Fruit fly (Drosophila melanogaster) whole organism, prepupa: ENCODE data around the gene CG43965.

ENCODE experiments used
- Blimp-1 ChIP-seq: fragments of 200-800 bp; sonication (Bioruptor generic); optimal IDR thresholded peaks from 3 replicates; lab custom pipeline; 2017; ENCODE audit warnings: missing biosample characterization, missing genetic modification characterization, mild to moderate bottlenecking, moderate library complexity, missing genetic modification reagents
- CG11294 ChIP-seq: fragments of 200-800 bp; sonication (Bioruptor generic); IDR thresholded peaks from 2 replicates; pipeline ENCODE4 v1.3.6; 2022; ENCODE audit warnings: missing biosample characterization, missing genetic modification characterization
- CG11902 ChIP-seq: fragments of 200-800 bp; sonication (Bioruptor generic); optimal IDR thresholded peaks from 3 replicates; lab custom pipeline; 2016; ENCODE audit warnings: missing biosample characterization, missing genetic modification characterization
- CG15336 ChIP-seq: fragments of 200-800 bp; sonication (Bioruptor generic); IDR thresholded peaks from 2 replicates; pipeline ENCODE4 v1.3.6; 2022; ENCODE audit warnings: missing biosample characterization, missing genetic modification characterization
- CG1621 ChIP-seq: fragments of 200-800 bp; sonication (Bioruptor generic); optimal IDR thresholded peaks from 3 replicates; lab custom pipeline; 2018; ENCODE audit warnings: missing biosample characterization, mild to moderate bottlenecking, missing genetic modification characterization
- CG3032 ChIP-seq: fragments of 200-800 bp; optimal IDR thresholded peaks from 2 replicates; lab custom pipeline; 2019; ENCODE audit warnings: missing biosample characterization, mild to moderate bottlenecking, missing genetic modification characterization, moderate library complexity
- CG31627 ChIP-seq: fragments of 200-800 bp; sonication (Bioruptor generic); optimal IDR thresholded peaks from 3 replicates; lab custom pipeline; 2016; ENCODE audit warnings: missing biosample characterization, missing genetic modification characterization
- CG34406 ChIP-seq: fragments of 200-800 bp; sonication (Bioruptor generic); optimal IDR thresholded peaks from 3 replicates; lab custom pipeline; 2016; ENCODE audit warnings: missing biosample characterization, missing genetic modification characterization
- CG3919 ChIP-seq: fragments of 200-800 bp; sonication (Bioruptor generic); optimal IDR thresholded peaks from 3 replicates; lab custom pipeline; 2016; ENCODE audit warnings: missing biosample characterization, missing genetic modification characterization
- CG4318 ChIP-seq: fragments of 200-800 bp; sonication (Bioruptor generic); optimal IDR thresholded peaks from 3 replicates; lab custom pipeline; 2017; ENCODE audit warnings: missing biosample characterization, mild to moderate bottlenecking, missing genetic modification characterization
- CG6163 ChIP-seq: fragments of 200-800 bp; sonication (Bioruptor generic); IDR thresholded peaks from 3 replicates; pipeline ENCODE4 v1.3.6; 2022; ENCODE audit warnings: missing biosample characterization, missing genetic modification characterization
- CG6276 ChIP-seq: fragments of 200-800 bp; sonication (Bioruptor generic); optimal IDR thresholded peaks from 2 replicates; lab custom pipeline; 2017; ENCODE audit warnings: missing biosample characterization, mild to moderate bottlenecking, missing genetic modification characterization
- CG6792 ChIP-seq: fragments of 200-800 bp; sonication (Bioruptor generic); optimal IDR thresholded peaks from 3 replicates; lab custom pipeline; 2016; ENCODE audit warnings: missing biosample characterization, missing genetic modification characterization
- CG6808 ChIP-seq: fragments of 200-800 bp; sonication (Bioruptor generic); optimal IDR thresholded peaks from 3 replicates; lab custom pipeline; 2017; ENCODE audit warnings: missing biosample characterization, missing genetic modification characterization, mild to moderate bottlenecking, moderate library complexity, missing genetic modification reagents
- CG7368 ChIP-seq: fragments of 200-800 bp; sonication (Bioruptor generic); optimal IDR thresholded peaks from 3 replicates; lab custom pipeline; 2016; ENCODE audit warnings: missing biosample characterization, missing genetic modification characterization
- CG8119 ChIP-seq: fragments of 200-800 bp; sonication (Bioruptor generic); IDR thresholded peaks from 3 replicates; pipeline ENCODE4 v1.3.6; 2022; ENCODE audit warnings: missing biosample characterization, missing genetic modification characterization
- CG8632 ChIP-seq: fragments of 200-800 bp; sonication (Bioruptor generic); optimal IDR thresholded peaks from 3 replicates; lab custom pipeline; 2016; ENCODE audit warnings: missing biosample characterization, missing genetic modification characterization
- Eip78C ChIP-seq: fragments of 200-800 bp; sonication (Bioruptor generic); peaks from one replicate; lab custom pipeline; 2016; ENCODE audit warnings: missing biosample characterization, missing genetic modification characterization
- Ets21C ChIP-seq: fragments of 200-800 bp; sonication (Bioruptor generic); optimal IDR thresholded peaks from 3 replicates; lab custom pipeline; 2016; ENCODE audit warnings: missing biosample characterization, missing genetic modification characterization
- Ets96B ChIP-seq: fragments of 200-800 bp; optimal IDR thresholded peaks from 2 replicates; lab custom pipeline; 2019; ENCODE audit warnings: missing biosample characterization, mild to moderate bottlenecking, missing genetic modification characterization, moderate library complexity
- Hr39 ChIP-seq: fragments of 200-800 bp; sonication (Bioruptor generic); optimal IDR thresholded peaks from 2 replicates; lab custom pipeline; 2016; ENCODE audit warnings: missing biosample characterization, missing genetic modification characterization
- Hr4 ChIP-seq: fragments of 200-800 bp; sonication (Bioruptor generic); optimal IDR thresholded peaks from 3 replicates; lab custom pipeline; 2016; ENCODE audit warnings: missing biosample characterization, missing genetic modification characterization
- Lpt ChIP-seq: fragments of 200-800 bp; sonication (Bioruptor generic); optimal IDR thresholded peaks from 3 replicates; lab custom pipeline; 2016; ENCODE audit warnings: missing biosample characterization, missing genetic modification characterization
- Met ChIP-seq: fragments of 200-800 bp; sonication (Bioruptor generic); optimal IDR thresholded peaks from 3 replicates; lab custom pipeline; 2016; ENCODE audit warnings: missing biosample characterization, missing genetic modification characterization
- OdsH ChIP-seq: fragments of 200-800 bp; sonication (Bioruptor generic); optimal IDR thresholded peaks from 3 replicates; lab custom pipeline; 2016; ENCODE audit warnings: missing biosample characterization, missing genetic modification characterization
- Sox102F ChIP-seq: fragments of 200-800 bp; sonication (Bioruptor generic); optimal IDR thresholded peaks from 2 replicates; lab custom pipeline; 2016; ENCODE audit warnings: missing biosample characterization, mild to moderate bottlenecking, missing genetic modification characterization
- Sox14 ChIP-seq: fragments of 200-800 bp; sonication (Bioruptor generic); optimal IDR thresholded peaks from 3 replicates; lab custom pipeline; 2016; ENCODE audit warnings: missing biosample characterization, missing genetic modification characterization
- Sox15 ChIP-seq: fragments of 200-800 bp; sonication (Bioruptor generic); optimal IDR thresholded peaks from 3 replicates; lab custom pipeline; 2016; ENCODE audit warnings: missing biosample characterization, missing genetic modification characterization
- achi ChIP-seq: fragments of 200-800 bp; sonication (Bioruptor generic); optimal IDR thresholded peaks from 3 replicates; lab custom pipeline; 2016; ENCODE audit warnings: missing biosample characterization, missing genetic modification characterization
- acj6 ChIP-seq: fragments of 200-800 bp; sonication (Bioruptor generic); optimal IDR thresholded peaks from 3 replicates; lab custom pipeline; 2016; ENCODE audit warnings: missing biosample characterization, missing genetic modification characterization
- cyc ChIP-seq: fragments of 200-800 bp; sonication (Bioruptor generic); optimal IDR thresholded peaks from 3 replicates; lab custom pipeline; 2016; ENCODE audit warnings: missing biosample characterization, missing genetic modification characterization
- dac ChIP-seq: fragments of 200-800 bp; sonication (Bioruptor generic); optimal IDR thresholded peaks from 2 replicates; lab custom pipeline; 2017; ENCODE audit warnings: missing biosample characterization, mild to moderate bottlenecking, missing genetic modification characterization
- dsx ChIP-seq: fragments of 200-800 bp; optimal IDR thresholded peaks from 3 replicates; lab custom pipeline; 2019; ENCODE audit warnings: missing biosample characterization, mild to moderate bottlenecking, missing genetic modification characterization, moderate library complexity; ENCODE audit not compliant: poor library complexity, severe bottlenecking
- fd85E ChIP-seq: fragments of 200-800 bp; sonication (Bioruptor generic); optimal IDR thresholded peaks from 3 replicates; lab custom pipeline; 2016; ENCODE audit warnings: missing biosample characterization, missing genetic modification characterization
- fkh ChIP-seq: fragments of 200-800 bp; sonication (Bioruptor generic); optimal IDR thresholded peaks from 3 replicates; lab custom pipeline; 2017; ENCODE audit warnings: missing biosample characterization, mild to moderate bottlenecking, missing genetic modification characterization, moderate library complexity
- lz ChIP-seq: fragments of 200-800 bp; sonication (Bioruptor generic); optimal IDR thresholded peaks from 3 replicates; lab custom pipeline; 2016; ENCODE audit warnings: missing biosample characterization, missing genetic modification characterization
- net ChIP-seq: fragments of 200-800 bp; sonication (Bioruptor generic); optimal IDR thresholded peaks from 3 replicates; lab custom pipeline; 2016; ENCODE audit warnings: missing biosample characterization, missing genetic modification characterization
- pdm3 ChIP-seq: fragments of 200-800 bp; sonication (Bioruptor generic); optimal IDR thresholded peaks from 3 replicates; lab custom pipeline; 2016; ENCODE audit warnings: missing biosample characterization, missing genetic modification characterization
- salr ChIP-seq, 2 experiments: fragments of 200-800 bp; sonication (Bioruptor generic); optimal IDR thresholded peaks; 3 replicates each; lab custom pipeline; 2016 to 2018; ENCODE audit warnings: missing biosample characterization in 2 of 2, missing genetic modification characterization in 2 of 2, mild to moderate bottlenecking in 1 of 2
- spab ChIP-seq: fragments of 200-800 bp; sonication (Bioruptor generic); optimal IDR thresholded peaks from 2 replicates; lab custom pipeline; 2017; ENCODE audit warnings: missing biosample characterization, mild to moderate bottlenecking, missing genetic modification characterization, missing genetic modification reagents
- ss ChIP-seq, 2 experiments: fragments of 200-800 bp; sonication (Bioruptor generic); optimal IDR thresholded peaks; 2 replicates in 1 of 2; 3 replicates in 1 of 2; lab custom pipeline; 2017 to 2018; ENCODE audit warnings: mild to moderate bottlenecking in 2 of 2, missing biosample characterization in 2 of 2, missing genetic modification characterization in 2 of 2, moderate library complexity in 1 of 2
- svp ChIP-seq: fragments of 200-800 bp; sonication (Bioruptor generic); peaks from one replicate; lab custom pipeline; 2016; ENCODE audit warnings: missing biosample characterization, missing genetic modification characterization
- topi ChIP-seq: fragments of 200-800 bp; sonication (Bioruptor generic); optimal IDR thresholded peaks from 3 replicates; lab custom pipeline; 2016; ENCODE audit warnings: missing biosample characterization, missing genetic modification characterization
- vri ChIP-seq: fragments of 200-800 bp; sonication (Bioruptor generic); optimal IDR thresholded peaks from 3 replicates; lab custom pipeline; 2016; ENCODE audit warnings: missing biosample characterization, mild to moderate bottlenecking, missing genetic modification characterization

CG43965 gene

dm6 chr3L:8700643-8701208, 24.8 kb downstream of the CG43965 start (continued):
- TF ChIP-seq Sox14 (GFP tag; lab: Kevin White, UChicago) (peak; percentile 79), achi (GFP tag; lab: Kevin White, UChicago) (peak; percentile 73), topi (GFP tag; lab: Kevin White, UChicago) (peak; percentile 52), CG15336 (GFP tag; lab: Robert Waterston, UW) (peak; percentile 82), dac (GFP tag; lab: Kevin White, UChicago) (peak; percentile 38), Eip78C (GFP tag; lab: Kevin White, UChicago) (peak; percentile 94), CG6163 (GFP tag; lab: Robert Waterston, UW) (peak; percentile 72; the same call in 2 of the 3 replicates), Met (GFP tag; lab: Kevin White, UChicago) (peak; percentile 49), CG3032 (tag; lab: Kevin White, UChicago) (peak; percentile 70), CG31627 (GFP tag; lab: Kevin White, UChicago) (peak; percentile 52), Blimp-1 (GFP tag; lab: Kevin White, UChicago) (no peak), CG6276 (GFP tag; lab: Kevin White, UChicago) (peak; percentile 60), Ets96B (peak; percentile 78), lz (peak; percentile 41), CG8632 (GFP tag; lab: Kevin White, UChicago) (peak; percentile 58), vri (GFP tag; lab: Kevin White, UChicago) (peak; percentile 39)
- TF ChIP-seq, all 60 proteins: peak for 51

dm6 chr3L:8700054-8700642, 25.4 kb downstream of the CG43965 start:
- TF ChIP-seq svp (GFP tag; lab: Kevin White, UChicago) (peak; percentile 95), CG11294 (GFP tag; lab: Robert Waterston, UW) (no peak), fkh (GFP tag; lab: Kevin White, UChicago) (peak; percentile 92), Eip78C (GFP tag; lab: Kevin White, UChicago) (no peak), CG4318 (no peak), CG3032 (tag; lab: Kevin White, UChicago) (no peak), dsx (GFP tag; lab: Kevin White, UChicago) (no peak), CG15336 (GFP tag; lab: Robert Waterston, UW) (no peak), Sox14 (GFP tag; lab: Kevin White, UChicago) (no peak), Lpt (no peak), salr (GFP tag; optimal IDR thresholded peaks at IDR 0.05; lab: Kevin White, UChicago) (no peak), net (GFP tag; lab: Kevin White, UChicago) (no peak), ss (GFP tag; optimal IDR thresholded peaks at IDR 0.05; lab: Kevin White, UChicago) (no peak), CG34406 (no peak), CG3919 (GFP tag; lab: Kevin White, UChicago) (no peak), topi (GFP tag; lab: Kevin White, UChicago) (no peak), Ets96B (no peak)

dm6 chr3L:8699612-8700011, 26.0 kb downstream of the CG43965 start:
- TF ChIP-seq CG15336 (GFP tag; lab: Robert Waterston, UW): no peak
- no peak for TF ChIP-seq lz
- TF ChIP-seq Ets21C (GFP tag; lab: Kevin White, UChicago): no peak
- TF ChIP-seq CG11902 (GFP tag; lab: Kevin White, UChicago): no peak
- no peak for TF ChIP-seq Hr39 (GFP tag; lab: Kevin White, UChicago)
- TF ChIP-seq spab (GFP tag; lab: Kevin White, UChicago): no peak
- no peak for TF ChIP-seq CG8632 (GFP tag; lab: Kevin White, UChicago)
- TF ChIP-seq Hr4 (GFP tag; lab: Kevin White, UChicago): no peak
- TF ChIP-seq cyc (GFP tag; lab: Kevin White, UChicago): no peak
- TF ChIP-seq vri (GFP tag; lab: Kevin White, UChicago): peak; percentile 54
- no peak for TF ChIP-seq Ets96B
- TF ChIP-seq fd85E (GFP tag; lab: Kevin White, UChicago): no peak
- TF ChIP-seq CG8119 (GFP tag; lab: Robert Waterston, UW): no peak
- no peak for TF ChIP-seq ss (GFP tag; optimal IDR thresholded peaks at IDR 0.05; lab: Kevin White, UChicago)
- TF ChIP-seq dac (GFP tag; lab: Kevin White, UChicago): no peak
- TF ChIP-seq Met (GFP tag; lab: Kevin White, UChicago): peak; percentile 26
- no peak for TF ChIP-seq Sox15 (GFP tag; lab: Kevin White, UChicago)
- TF ChIP-seq CG1621 (tag; lab: Kevin White, UChicago): no peak
- peak; percentile 90 for TF ChIP-seq fkh (GFP tag; lab: Kevin White, UChicago)
- TF ChIP-seq achi (GFP tag; lab: Kevin White, UChicago): no peak
- TF ChIP-seq Sox102F: no peak
- no peak for TF ChIP-seq dsx (GFP tag; lab: Kevin White, UChicago)
- no peak for TF ChIP-seq acj6 (GFP tag; lab: Kevin White, UChicago)
- peak; percentile 2 for TF ChIP-seq OdsH (GFP tag; lab: Kevin White, UChicago)
- TF ChIP-seq Eip78C (GFP tag; lab: Kevin White, UChicago): peak; percentile 32
- TF ChIP-seq CG11294 (GFP tag; lab: Robert Waterston, UW): no peak
- TF ChIP-seq pdm3: no peak
- no peak for TF ChIP-seq CG6792 (GFP tag; lab: Kevin White, UChicago)
- TF ChIP-seq CG6808 (GFP tag; lab: Kevin White, UChicago): no peak
- TF ChIP-seq CG7368 (GFP tag; lab: Kevin White, UChicago): no peak
